Worm (Caenorhabditis elegans) whole organism, L2 larva: ENCODE results near the gene cpt-2.
"Not testable (repeated sequence)": the region's sequence is repeated elsewhere in the genome, so short reads cannot be mapped to it uniquely, and the experiment has no call there.

Experiments used
- C34F6.9 ChIP-seq: fragments of 150-350 bp; optimal IDR thresholded peaks from 2 replicates; lab custom pipeline; 2014; ENCODE audit warnings: missing biosample characterization, missing genetic modification characterization
- F13H6.1 ChIP-seq: sonication (generic microtip); optimal IDR thresholded peaks from 2 replicates; lab custom pipeline; 2016; ENCODE audit warnings: missing genetic modification characterization, missing compliant biosample characterization
- R02D3.7 ChIP-seq: fragments of 150-350 bp; optimal IDR thresholded peaks from 2 replicates; lab custom pipeline; 2014; ENCODE audit warnings: missing biosample characterization, missing genetic modification characterization
- Y55F3AM.14 ChIP-seq: fragments of 200-800 bp; sonication (Bioruptor generic); optimal IDR thresholded peaks from 2 replicates; lab custom pipeline; 2018; ENCODE audit warnings: mild to moderate bottlenecking, missing genetic modification characterization, missing compliant biosample characterization
- ZK546.5 ChIP-seq: sonication (generic microtip); optimal IDR thresholded peaks from 2 replicates; lab custom pipeline; 2017; ENCODE audit warnings: missing biosample characterization, missing genetic modification characterization
- aly-2 ChIP-seq: fragments of 150-350 bp; optimal IDR thresholded peaks from 2 replicates; lab custom pipeline; 2014; ENCODE audit warnings: missing biosample characterization, missing genetic modification characterization
- ama-1 ChIP-seq: fragments of 150-350 bp; optimal IDR thresholded peaks from 2 replicates; lab custom pipeline; 2018; ENCODE audit warnings: inconsistent platforms
- blmp-1 ChIP-seq: sonication (generic microtip); optimal IDR thresholded peaks from 2 replicates; lab custom pipeline; 2017; ENCODE audit warnings: missing genetic modification characterization, mild to moderate bottlenecking, missing compliant biosample characterization, antibody characterized with exemption, moderate library complexity; ENCODE audit not compliant: insufficient read depth
- ceh-16 ChIP-seq: fragments of 150-350 bp; optimal IDR thresholded peaks from 2 replicates; lab custom pipeline; 2014; ENCODE audit warnings: missing biosample characterization, missing genetic modification characterization
- ceh-82 ChIP-seq: fragments of 150-350 bp; optimal IDR thresholded peaks from 2 replicates; lab custom pipeline; 2014; ENCODE audit warnings: missing biosample characterization, missing genetic modification characterization
- crh-2 ChIP-seq: sonication (generic microtip); optimal IDR thresholded peaks from 2 replicates; lab custom pipeline; 2017; ENCODE audit warnings: missing biosample characterization, missing genetic modification characterization
- egl-27 ChIP-seq: sonication (generic microtip); optimal IDR thresholded peaks from 3 replicates; lab custom pipeline; 2017; ENCODE audit warnings: missing biosample characterization, missing genetic modification reagents, missing genetic modification characterization
- elt-1 ChIP-seq: fragments of 150-350 bp; optimal IDR thresholded peaks from 2 replicates; lab custom pipeline; 2014; ENCODE audit warnings: missing biosample characterization, missing genetic modification characterization
- elt-3 ChIP-seq: sonication (generic microtip); optimal IDR thresholded peaks from 2 replicates; lab custom pipeline; 2017; ENCODE audit warnings: missing biosample characterization, missing genetic modification characterization
- fos-1 ChIP-seq: fragments of 150-350 bp; optimal IDR thresholded peaks from 2 replicates; lab custom pipeline; 2014; ENCODE audit warnings: missing biosample characterization, missing genetic modification characterization
- gmeb-1 ChIP-seq: fragments of 150-350 bp; optimal IDR thresholded peaks from 2 replicates; lab custom pipeline; 2014; ENCODE audit warnings: missing biosample characterization, missing genetic modification characterization
- lin-11 ChIP-seq: fragments of 150-350 bp; sonication (generic microtip); optimal IDR thresholded peaks from 2 replicates; lab custom pipeline; 2014; ENCODE audit warnings: missing biosample characterization, missing genetic modification characterization, inconsistent platforms, mixed read lengths
- lin-13 ChIP-seq: fragments of 150-350 bp; optimal IDR thresholded peaks from 2 replicates; lab custom pipeline; 2014; ENCODE audit warnings: missing biosample characterization, missing genetic modification reagents, missing genetic modification characterization
- lsy-2 ChIP-seq, 2 experiments: fragments of 150-350 bp in 1 of 2; sonication (generic microtip) in 1 of 2; optimal IDR thresholded peaks; 2 replicates each; lab custom pipeline; 2014 to 2017; ENCODE audit warnings: missing biosample characterization in 2 of 2, missing genetic modification characterization in 2 of 2
- mab-5 ChIP-seq: fragments of 150-350 bp; optimal IDR thresholded peaks from 2 replicates; lab custom pipeline; 2014; ENCODE audit warnings: missing biosample characterization, missing genetic modification characterization
- mdl-1 ChIP-seq, 2 experiments: fragments of 150-350 bp in 1 of 2; sonication (generic microtip) in 1 of 2; optimal IDR thresholded peaks; 2 replicates each; lab custom pipeline; 2017; ENCODE audit warnings: missing biosample characterization in 2 of 2, missing genetic modification characterization in 2 of 2
- nhr-10 ChIP-seq: sonication (generic microtip); optimal IDR thresholded peaks from 2 replicates; lab custom pipeline; 2017; ENCODE audit warnings: missing biosample characterization, missing genetic modification characterization
- nhr-12 ChIP-seq: fragments of 150-350 bp; optimal IDR thresholded peaks from 2 replicates; lab custom pipeline; 2014; ENCODE audit warnings: missing biosample characterization, missing genetic modification characterization
- nhr-129 ChIP-seq: fragments of 150-350 bp; optimal IDR thresholded peaks from 2 replicates; lab custom pipeline; 2014; ENCODE audit warnings: missing biosample characterization, missing genetic modification characterization
- nhr-21 ChIP-seq: fragments of 150-350 bp; optimal IDR thresholded peaks from 2 replicates; lab custom pipeline; 2014; ENCODE audit warnings: missing biosample characterization, missing genetic modification characterization
- nhr-237 ChIP-seq: fragments of 150-350 bp; optimal IDR thresholded peaks from 2 replicates; lab custom pipeline; 2014; ENCODE audit warnings: missing biosample characterization, missing genetic modification characterization
- nhr-25 ChIP-seq: fragments of 150-350 bp; sonication (generic microtip); optimal IDR thresholded peaks from 3 replicates; lab custom pipeline; 2014; ENCODE audit warnings: missing biosample characterization, missing genetic modification characterization
- nhr-6 ChIP-seq: fragments of 150-350 bp; optimal IDR thresholded peaks from 2 replicates; lab custom pipeline; 2014; ENCODE audit warnings: missing biosample characterization, missing genetic modification characterization
- nhr-77 ChIP-seq: fragments of 150-350 bp; optimal IDR thresholded peaks from 2 replicates; lab custom pipeline; 2014; ENCODE audit warnings: missing biosample characterization, missing genetic modification characterization
- peb-1 ChIP-seq: fragments of 150-350 bp; optimal IDR thresholded peaks from 2 replicates; lab custom pipeline; 2014; ENCODE audit warnings: missing biosample characterization, missing genetic modification characterization
- sem-4 ChIP-seq: fragments of 150-350 bp; optimal IDR thresholded peaks from 2 replicates; lab custom pipeline; 2014; ENCODE audit warnings: missing biosample characterization, missing genetic modification reagents, missing genetic modification characterization
- sma-3 ChIP-seq: sonication (generic microtip); optimal IDR thresholded peaks from 2 replicates; lab custom pipeline; 2016; ENCODE audit warnings: missing genetic modification reagents, missing genetic modification characterization, missing compliant biosample characterization
- sma-9 ChIP-seq, 2 experiments: fragments of 150-350 bp in 1 of 2; sonication (generic microtip) in 1 of 2; optimal IDR thresholded peaks; 2 replicates each; lab custom pipeline; 2014 to 2016; ENCODE audit warnings: missing genetic modification characterization in 2 of 2, mild to moderate bottlenecking in 1 of 2, missing biosample characterization in 1 of 2, missing compliant biosample characterization in 1 of 2, missing genetic modification reagents in 1 of 2, moderate library complexity in 1 of 2
- snpc-4 ChIP-seq: fragments of 150-350 bp; optimal IDR thresholded peaks from 2 replicates; lab custom pipeline; 2014; ENCODE audit warnings: missing biosample characterization, missing genetic modification characterization
- unc-55 ChIP-seq: fragments of 150-350 bp; sonication (generic microtip); optimal IDR thresholded peaks from 3 replicates; lab custom pipeline; 2014; ENCODE audit warnings: missing biosample characterization, missing genetic modification reagents, missing genetic modification characterization
- unc-62 ChIP-seq: fragments of 150-350 bp; optimal IDR thresholded peaks from 2 replicates; lab custom pipeline; 2014; ENCODE audit warnings: missing biosample characterization, missing genetic modification reagents, missing genetic modification characterization
- zag-1 ChIP-seq: fragments of 150-350 bp; optimal IDR thresholded peaks from 2 replicates; lab custom pipeline; 2014; ENCODE audit warnings: missing biosample characterization, missing genetic modification characterization

Gene cpt-2

DNA sequence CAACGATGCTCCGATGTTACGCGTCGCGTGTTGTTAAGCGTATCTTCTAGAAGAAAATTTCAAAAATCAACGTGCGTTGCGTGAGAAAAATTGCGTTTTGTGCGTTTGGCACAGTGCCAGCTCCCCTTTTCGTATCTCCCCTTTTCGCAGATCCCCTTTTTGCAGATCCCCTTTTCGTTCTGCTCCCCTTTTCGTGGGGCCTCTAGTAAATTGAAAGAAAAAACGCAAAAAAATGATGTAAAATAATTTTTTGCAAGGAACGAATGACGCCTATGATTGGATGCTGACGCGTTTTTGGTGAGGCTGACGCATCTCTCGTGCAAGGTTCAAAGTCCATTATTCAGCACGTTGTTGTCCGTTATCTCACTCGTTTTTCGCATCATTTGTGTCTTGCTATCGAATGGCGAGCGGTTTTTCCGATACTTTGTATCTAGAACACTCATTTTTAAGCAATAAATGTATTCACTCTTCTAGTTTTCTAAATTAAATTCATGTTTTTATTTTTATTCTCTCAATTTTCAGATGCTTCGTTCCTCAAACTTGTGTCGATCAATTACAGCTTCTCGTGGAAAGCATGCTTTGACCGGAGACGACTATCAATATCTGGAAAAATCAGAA, at the start of gene cpt-2:
cpt-2 (plus strand) TSS at position 523 of the 618 bp plus-strand sequence.
- TF ChIP-seq F13H6.1 (tag; lab: Kevin White, UChicago) (peak; percentile 82), nhr-6 (peak; percentile 77), nhr-77 (tag; lab: Kevin White, UChicago) (peak; percentile 16), C34F6.9 (peak; percentile 88), nhr-10 (tag; lab: Kevin White, UChicago) (peak; percentile 58), zag-1 (peak; percentile 92), nhr-21 (tag; lab: Kevin White, UChicago) (peak; percentile 91), lin-11 (tag; lab: Kevin White, UChicago) (peak; percentile 46), sma-9 (GFP tag; optimal IDR thresholded peaks at IDR 0.05; lab: Kevin White, UChicago) (peak; percentile 95), nhr-12 (peak; percentile 30), snpc-4 (tag; lab: Kevin White, UChicago) (peak; percentile 16), gmeb-1 (peak; percentile 87), egl-27 (tag; lab: Kevin White, UChicago) (peak; percentile 70), lin-13 (GFP tag; lab: Kevin White, UChicago) (peak; percentile 84), fos-1 (tag; lab: Kevin White, UChicago) (peak; percentile 86), blmp-1 (tag; lab: Kevin White, UChicago) (peak; percentile 46), crh-2 (tag; lab: Kevin White, UChicago) (peak; percentile 84), sem-4 (tag; lab: Kevin White, UChicago) (peak; percentile 49), mdl-1 (tag; optimal IDR thresholded peaks at IDR 0.05; lab: Kevin White, UChicago) (peak in 1 of 2 experiments; percentile 76), nhr-129 (tag; lab: Kevin White, UChicago) (peak; percentile 86), ama-1 (lab: Kevin White, UChicago) (peak; percentile 50), unc-55 (GFP tag; lab: Kevin White, UChicago) (peak; percentile 90), lsy-2 (tag; optimal IDR thresholded peaks at IDR 0.05; lab: Kevin White, UChicago) (peak; percentile 88 to 92), ZK546.5 (tag; lab: Kevin White, UChicago) (peak; percentile 37), nhr-25 (tag; lab: Kevin White, UChicago) (peak; percentile 82), sma-3 (GFP tag; lab: Kevin White, UChicago) (peak; percentile 81), R02D3.7 (tag; lab: Kevin White, UChicago) (peak; percentile 40), mab-5 (tag; lab: Kevin White, UChicago) (peak; percentile 71)
- not testable (repeated sequence) for TF ChIP-seq sma-9 (tag; optimal IDR thresholded peaks at IDR 0.05; lab: Kevin White, UChicago)

DNA sequence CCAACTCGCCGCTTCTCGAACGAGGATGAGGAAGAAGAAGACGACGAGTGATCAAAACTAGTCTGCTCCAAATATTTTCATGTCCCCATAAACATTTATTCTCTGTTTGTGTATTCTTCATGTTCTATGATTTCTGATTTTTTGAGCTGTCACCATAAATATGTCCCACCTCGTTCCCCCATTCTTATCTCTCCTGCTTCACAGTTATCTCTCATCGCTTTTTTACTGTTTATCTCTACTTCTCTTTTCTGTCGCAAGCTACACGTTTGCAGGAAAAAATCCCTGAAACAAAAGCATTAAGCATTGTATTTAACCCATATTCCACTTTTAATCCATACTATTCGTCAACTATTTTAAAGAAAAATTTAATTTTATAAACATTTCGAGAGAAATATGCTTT, 48.7 kb upstream of the cpt-2 start:
- TF ChIP-seq unc-55 (GFP tag; lab: Kevin White, UChicago) = peak; percentile 51
- no peak for TF ChIP-seq zag-1
- peak; percentile 9 for TF ChIP-seq nhr-129 (tag; lab: Kevin White, UChicago)
- TF ChIP-seq fos-1 (tag; lab: Kevin White, UChicago) = peak; percentile 8
- TF ChIP-seq lsy-2 (tag; optimal IDR thresholded peaks at IDR 0.05; lab: Kevin White, UChicago) = peak in 1 of 2 experiments; percentile 16

DNA sequence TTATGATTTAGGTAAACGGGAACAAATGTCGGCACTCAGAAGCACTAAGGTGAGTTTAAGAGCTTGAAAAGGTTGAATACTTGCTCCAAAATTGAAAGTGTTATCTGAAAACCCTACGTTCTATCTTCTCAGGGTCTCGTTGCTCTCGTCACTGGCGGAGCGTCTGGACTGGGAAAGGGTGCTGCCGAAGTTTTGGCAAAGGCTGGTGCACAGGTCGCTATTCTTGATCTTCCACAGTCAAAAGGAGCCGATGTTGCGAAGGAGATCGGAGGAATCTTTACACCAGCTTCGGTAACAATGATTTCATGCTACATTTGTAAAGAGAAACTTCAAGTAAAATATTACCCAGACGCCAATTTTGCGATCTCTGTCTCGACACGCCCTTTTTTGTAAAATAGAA, 48.2 kb upstream of the cpt-2 start, which contains the start of gene ard-1:
ard-1 (plus strand) TSS at position 12 of the 400 bp plus-strand sequence.
- TF ChIP-seq unc-62 (GFP tag; lab: Kevin White, UChicago) = no peak
- no peak for TF ChIP-seq lin-11 (tag; lab: Kevin White, UChicago)
- TF ChIP-seq egl-27 (tag; lab: Kevin White, UChicago) = no peak
- no peak for TF ChIP-seq elt-1 (tag; lab: Kevin White, UChicago)
- no peak for TF ChIP-seq ceh-82 (tag; lab: Kevin White, UChicago)
- no peak for TF ChIP-seq ceh-16
- no peak for TF ChIP-seq peb-1 (tag; lab: Kevin White, UChicago)
- no peak for TF ChIP-seq snpc-4 (tag; lab: Kevin White, UChicago)
- TF ChIP-seq nhr-10 (tag; lab: Kevin White, UChicago) = no peak
- TF ChIP-seq aly-2 (tag; lab: Kevin White, UChicago) = no peak
- TF ChIP-seq elt-3 (tag; lab: Kevin White, UChicago) = no peak
- no peak for TF ChIP-seq sem-4 (tag; lab: Kevin White, UChicago)
- no peak for TF ChIP-seq Y55F3AM.14 (GFP tag; lab: Kevin White, UChicago)
- no peak for TF ChIP-seq crh-2 (tag; lab: Kevin White, UChicago)
- no peak for TF ChIP-seq nhr-237
- TF ChIP-seq F13H6.1 (tag; lab: Kevin White, UChicago) = no peak
- no peak for TF ChIP-seq nhr-12
